Fruit fly (Drosophila melanogaster): ENCODE data around the gene CG6693.

dm6 chr3R:11254382-11254953 lies 33.0 kb upstream of the CG6693 start:
- TF ChIP-seq ss (GFP tag; optimal IDR thresholded peaks at IDR 0.05) (no peak), Eip78C (GFP tag) (no peak), achi (GFP tag; optimal IDR thresholded peaks at IDR 0.05) (no peak), CG8319 (GFP tag; optimal IDR thresholded peaks at IDR 0.05) (no peak), Eip93F (GFP tag; optimal IDR thresholded peaks at IDR 0.05) (no peak), Lpt (GFP tag; optimal IDR thresholded peaks at IDR 0.05) (no peak), Ets21C (GFP tag; optimal IDR thresholded peaks at IDR 0.05) (no peak)
